Worm (Caenorhabditis elegans) whole organism, L4 larva: ENCODE results near the gene nas-15.
A peak's percentile ranks its signal among the peaks of the same experiment; 100 is the strongest.

Experiments used
- F26F4.8 ChIP-seq: fragments of 200-800 bp; sonication (Bioruptor generic); conservative IDR thresholded peaks from 2 replicates; pipeline ENCODE4 v1.3.6; 2022; ENCODE audit warnings: missing genetic modification characterization, missing compliant biosample characterization
- F44E2.7 ChIP-seq: fragments of 200-800 bp; sonication (Bioruptor generic); IDR thresholded peaks from 2 replicates; pipeline ENCODE4 v2.1.2; 2022; ENCODE audit warnings: missing genetic modification characterization, missing compliant biosample characterization
- R02D3.7 ChIP-seq: fragments of 150-350 bp; sonication (generic microtip); optimal IDR thresholded peaks from 3 replicates; lab custom pipeline; 2014; ENCODE audit warnings: missing biosample characterization, missing genetic modification characterization
- T20F7.1 ChIP-seq: fragments of 200-800 bp; sonication (Bioruptor generic); optimal IDR thresholded peaks from 2 replicates; lab custom pipeline; 2018; ENCODE audit warnings: mild to moderate bottlenecking, missing genetic modification characterization, missing compliant biosample characterization
- Y75B8A.6 ChIP-seq: fragments of 200-800 bp; sonication (Bioruptor generic); IDR thresholded peaks from 2 replicates; pipeline ENCODE4 v1.3.6; 2022; ENCODE audit warnings: missing genetic modification reagents, missing genetic modification characterization, missing compliant biosample characterization
- ceh-20 ChIP-seq: fragments of 200-800 bp; sonication (Bioruptor generic); IDR thresholded peaks from 2 replicates; pipeline ENCODE4 v1.3.6; 2022; ENCODE audit warnings: missing genetic modification reagents, missing genetic modification characterization, missing compliant biosample characterization
- ceh-28 ChIP-seq: fragments of 150-350 bp; optimal IDR thresholded peaks from 2 replicates; lab custom pipeline; 2014; ENCODE audit warnings: missing biosample characterization, missing genetic modification reagents, missing genetic modification characterization
- ceh-32 ChIP-seq: sonication (generic microtip); optimal IDR thresholded peaks from 2 replicates; lab custom pipeline; 2016; ENCODE audit warnings: mild to moderate bottlenecking, missing genetic modification characterization, missing compliant biosample characterization; ENCODE audit not compliant: poor library complexity
- daf-16 ChIP-seq, 3 experiments: sonication (generic microtip); optimal IDR thresholded peaks; 2 replicates each; lab custom pipeline; 2016 to 2017; ENCODE audit warnings: missing genetic modification characterization in 3 of 3, missing genetic modification reagents in 3 of 3, mild to moderate bottlenecking in 2 of 3, missing compliant biosample characterization in 2 of 3, missing biosample characterization in 1 of 3, moderate library complexity in 1 of 3
- daf-19 ChIP-seq: fragments of 200-800 bp; sonication (Bioruptor generic); conservative IDR thresholded peaks from 2 replicates; pipeline ENCODE4 v1.3.6; 2022; ENCODE audit warnings: missing genetic modification characterization, missing compliant biosample characterization
- daf-8 ChIP-seq: fragments of 200-800 bp; sonication (Bioruptor generic); IDR thresholded peaks from 2 replicates; pipeline ENCODE4 v1.3.6; 2022; ENCODE audit warnings: missing genetic modification characterization, missing compliant biosample characterization
- duxl-1 ChIP-seq: sonication (generic microtip); optimal IDR thresholded peaks from 2 replicates; lab custom pipeline; 2016; ENCODE audit warnings: mild to moderate bottlenecking, missing genetic modification characterization, moderate library complexity, missing compliant biosample characterization; ENCODE audit not compliant: poor library complexity
- dve-1 ChIP-seq: sonication (generic microtip); optimal IDR thresholded peaks from 2 replicates; lab custom pipeline; 2017; ENCODE audit warnings: antibody characterized with exemption, mild to moderate bottlenecking, missing genetic modification characterization, missing compliant biosample characterization; ENCODE audit not compliant: insufficient read depth
- egl-43 ChIP-seq: fragments of 200-800 bp; sonication (Bioruptor generic); IDR thresholded peaks from 2 replicates; pipeline ENCODE4 v1.3.6; 2022; ENCODE audit warnings: missing genetic modification reagents, missing genetic modification characterization, missing compliant biosample characterization
- fkh-10 ChIP-seq: fragments of 150-350 bp; optimal IDR thresholded peaks from 2 replicates; lab custom pipeline; 2014; ENCODE audit warnings: missing biosample characterization, missing genetic modification reagents, missing genetic modification characterization
- lin-1 ChIP-seq: fragments of 200-800 bp; sonication (Bioruptor generic); IDR thresholded peaks from 2 replicates; pipeline ENCODE4 v1.3.6; 2022; ENCODE audit warnings: missing genetic modification reagents, missing genetic modification characterization, missing compliant biosample characterization
- lin-15B ChIP-seq: fragments of 150-350 bp; sonication (generic microtip); optimal IDR thresholded peaks from 3 replicates; lab custom pipeline; 2014; ENCODE audit warnings: missing biosample characterization, missing genetic modification characterization
- lin-29 ChIP-seq: fragments of 200-800 bp; sonication (Bioruptor generic); IDR thresholded peaks from 2 replicates; pipeline ENCODE4 v1.3.6; 2022; ENCODE audit warnings: missing genetic modification reagents, missing genetic modification characterization, missing compliant biosample characterization
- lin-38 ChIP-seq: fragments of 200-800 bp; sonication (Bioruptor generic); IDR thresholded peaks from 2 replicates; pipeline ENCODE4 v1.3.6; 2022; ENCODE audit warnings: missing genetic modification reagents, missing genetic modification characterization, missing compliant biosample characterization
- lin-39 ChIP-seq: fragments of 150-350 bp; optimal IDR thresholded peaks from 2 replicates; lab custom pipeline; 2014; ENCODE audit warnings: missing biosample characterization, missing genetic modification reagents, missing genetic modification characterization
- lsy-2 ChIP-seq, 2 experiments: fragments of 150-350 bp in 1 of 2; sonication (generic microtip) in 1 of 2; optimal IDR thresholded peaks; 2 replicates each; lab custom pipeline; 2014 to 2017; ENCODE audit warnings: missing biosample characterization in 2 of 2, missing genetic modification characterization in 2 of 2
- mdl-1 ChIP-seq, 2 experiments: fragments of 150-350 bp in 1 of 2; sonication (generic microtip) in 1 of 2; optimal IDR thresholded peaks; 2 replicates each; lab custom pipeline; 2014 to 2017; ENCODE audit warnings: missing biosample characterization in 2 of 2, missing genetic modification characterization in 2 of 2
- mdt-29 ChIP-seq: fragments of 200-800 bp; sonication (Bioruptor generic); IDR thresholded peaks from 2 replicates; pipeline ENCODE4 v1.3.6; 2022; ENCODE audit warnings: missing genetic modification reagents, missing genetic modification characterization, missing compliant biosample characterization
- mep-1 ChIP-seq: fragments of 150-350 bp; sonication (generic microtip); optimal IDR thresholded peaks from 3 replicates; lab custom pipeline; 2014; ENCODE audit warnings: missing biosample characterization, missing genetic modification characterization
- mes-2 ChIP-seq: sonication (generic microtip); optimal IDR thresholded peaks from 2 replicates; lab custom pipeline; 2016; ENCODE audit warnings: missing genotype, mild to moderate bottlenecking, missing genetic modification characterization, missing compliant biosample characterization; ENCODE audit not compliant: poor library complexity, severe bottlenecking
- mxl-3 ChIP-seq: fragments of 200-800 bp; sonication (Bioruptor generic); optimal IDR thresholded peaks from 2 replicates; lab custom pipeline; 2018; ENCODE audit warnings: mild to moderate bottlenecking, missing genetic modification characterization, missing compliant biosample characterization
- nhr-111 ChIP-seq: fragments of 200-800 bp; sonication (Bioruptor generic); optimal IDR thresholded peaks from 2 replicates; lab custom pipeline; 2018; ENCODE audit warnings: mild to moderate bottlenecking, missing genetic modification characterization, missing compliant biosample characterization
- nhr-237 ChIP-seq: sonication (generic microtip); optimal IDR thresholded peaks from 2 replicates; lab custom pipeline; 2017; ENCODE audit warnings: missing biosample characterization, missing genetic modification characterization
- nhr-25 ChIP-seq: sonication (generic microtip); optimal IDR thresholded peaks from 2 replicates; lab custom pipeline; 2017; ENCODE audit warnings: missing genetic modification characterization, mild to moderate bottlenecking, missing compliant biosample characterization, antibody characterized with exemption, moderate library complexity, borderline replicate concordance; ENCODE audit not compliant: insufficient read depth
- nhr-41 ChIP-seq: fragments of 200-800 bp; sonication (Bioruptor generic); IDR thresholded peaks from 2 replicates; pipeline ENCODE4 v1.3.6; 2022; ENCODE audit warnings: missing genetic modification reagents, missing genetic modification characterization, missing compliant biosample characterization
- nhr-48 ChIP-seq: sonication (generic microtip); optimal IDR thresholded peaks from 2 replicates; lab custom pipeline; 2016; ENCODE audit warnings: mild to moderate bottlenecking, missing genetic modification characterization, missing compliant biosample characterization
- nhr-76 ChIP-seq: fragments of 150-350 bp; optimal IDR thresholded peaks from 2 replicates; lab custom pipeline; 2014; ENCODE audit warnings: missing biosample characterization, missing genetic modification characterization
- pha-4 ChIP-seq, 2 experiments: fragments of 150-350 bp in 1 of 2; fragments of 200-800 bp in 1 of 2; sonication (Bioruptor generic) in 1 of 2; IDR thresholded peaks in 1 of 2; optimal IDR thresholded peaks in 1 of 2; 2 replicates each; pipeline versions ENCODE4 v1.3.6 to Lab custom; 2014 to 2022; ENCODE audit warnings: missing genetic modification characterization in 2 of 2, missing genetic modification reagents in 2 of 2, missing biosample characterization in 1 of 2, missing compliant biosample characterization in 1 of 2
- rbr-2 ChIP-seq: sonication (generic microtip); optimal IDR thresholded peaks from 2 replicates; lab custom pipeline; 2016; ENCODE audit warnings: missing genotype, missing genetic modification characterization, missing compliant biosample characterization
- saeg-2 ChIP-seq: fragments of 200-800 bp; sonication (Bioruptor generic); IDR thresholded peaks from 2 replicates; pipeline ENCODE4 v1.3.6; 2022; ENCODE audit warnings: missing genetic modification reagents, missing genetic modification characterization, missing compliant biosample characterization
- skn-1 ChIP-seq: fragments of 150-350 bp; optimal IDR thresholded peaks from 2 replicates; lab custom pipeline; 2014; ENCODE audit warnings: missing biosample characterization, missing genetic modification characterization
- snpc-1.2 ChIP-seq: fragments of 200-800 bp; sonication (Bioruptor generic); IDR thresholded peaks from 2 replicates; pipeline ENCODE4 v1.3.6; 2022; ENCODE audit warnings: missing genetic modification reagents, missing genetic modification characterization, missing compliant biosample characterization
- spr-1 ChIP-seq: sonication (generic microtip); optimal IDR thresholded peaks from 2 replicates; lab custom pipeline; 2016; ENCODE audit warnings: mild to moderate bottlenecking, missing genetic modification characterization, missing compliant biosample characterization
- tag-97 ChIP-seq: fragments of 200-800 bp; sonication (Bioruptor generic); IDR thresholded peaks from 2 replicates; pipeline ENCODE4 v1.3.6; 2022; ENCODE audit warnings: missing genetic modification characterization, missing compliant biosample characterization
- tra-1 ChIP-seq: fragments of 200-800 bp; sonication (Bioruptor generic); IDR thresholded peaks from 2 replicates; pipeline ENCODE4 v1.3.6; 2022; ENCODE audit warnings: missing genetic modification reagents, missing genetic modification characterization, missing compliant biosample characterization
- unc-130 ChIP-seq: sonication (generic microtip); optimal IDR thresholded peaks from 2 replicates; lab custom pipeline; 2016; ENCODE audit warnings: missing genetic modification reagents, missing genetic modification characterization, missing compliant biosample characterization
- unc-62 ChIP-seq, 3 experiments: fragments of 150-350 bp in 1 of 3; sonication (generic microtip); optimal IDR thresholded peaks in 2 of 3; peaks in 1 of 3; 1 replicate in 1 of 3; 2 replicates in 2 of 3; lab custom pipeline; 2014 to 2017; ENCODE audit warnings: missing biosample characterization in 3 of 3, missing genetic modification characterization in 3 of 3, missing genetic modification reagents in 3 of 3, missing genotype in 1 of 3
- vab-7 ChIP-seq: fragments of 200-800 bp; sonication (Bioruptor generic); IDR thresholded peaks from 2 replicates; pipeline ENCODE4 v1.3.6; 2022; ENCODE audit warnings: missing genetic modification reagents, missing genetic modification characterization, missing compliant biosample characterization
- zag-1 ChIP-seq: fragments of 150-350 bp; optimal IDR thresholded peaks from 2 replicates; lab custom pipeline; 2014; ENCODE audit warnings: missing biosample characterization, missing genetic modification characterization
- zfp-3 ChIP-seq: fragments of 200-800 bp; sonication (Bioruptor generic); conservative IDR thresholded peaks from 2 replicates; pipeline ENCODE4 v1.3.6; 2022; ENCODE audit warnings: missing genetic modification reagents, missing genetic modification characterization, missing compliant biosample characterization
- zip-11 ChIP-seq: fragments of 200-800 bp; sonication (Bioruptor generic); IDR thresholded peaks from 2 replicates; pipeline ENCODE4 v1.3.6; 2022; ENCODE audit warnings: missing genetic modification characterization, missing compliant biosample characterization
- zip-2 ChIP-seq: fragments of 150-350 bp; optimal IDR thresholded peaks from 2 replicates; lab custom pipeline; 2014; ENCODE audit warnings: missing biosample characterization, missing genetic modification characterization
- ztf-11 ChIP-seq: fragments of 150-350 bp; optimal IDR thresholded peaks from 2 replicates; lab custom pipeline; 2014; ENCODE audit warnings: missing biosample characterization, missing genetic modification characterization

nas-15 gene

ce11 chrX:806515-806914, 29.0 kb downstream of the nas-15 start:
- TF ChIP-seq mxl-3 (peak; percentile 96), snpc-1.2 (peak; percentile 60; the same call in 1 of the 2 replicates), nhr-111 (GFP tag; lab: Kevin White, UChicago) (peak; percentile 72), lin-1 (peak; percentile 95), mep-1 (tag; lab: Kevin White, UChicago) (peak; percentile 100), Y75B8A.6 (GFP tag; lab: Robert Waterston, UW) (peak; percentile 47; the same call in 1 of the 2 replicates), nhr-76 (peak; percentile 83), lin-15B (tag; lab: Kevin White, UChicago) (peak; percentile 67), zip-11 (GFP tag; lab: Robert Waterston, UW) (no peak), unc-130 (GFP tag; lab: Kevin White, UChicago) (no peak), unc-62 (GFP tag; optimal IDR thresholded peaks at IDR 0.05 in 1 of 2; lab: Kevin White, UChicago) (peak; percentile 60 to 99), unc-62 (tag; optimal IDR thresholded peaks at IDR 0.05; lab: Kevin White, UChicago) (no peak), F26F4.8 (GFP tag; lab: Robert Waterston, UW) (0 out of 2 replicates have a peak, but pooled peaks have one; percentile 49), R02D3.7 (tag; lab: Kevin White, UChicago) (peak; percentile 38), rbr-2 (tag; lab: Kevin White, UChicago) (peak; percentile 99), nhr-48 (peak; percentile 96), nhr-41 (peak; percentile 70), lsy-2 (tag; optimal IDR thresholded peaks at IDR 0.05; lab: Kevin White, UChicago) (peak; percentile 94 to 97), T20F7.1 (GFP tag; lab: Kevin White, UChicago) (peak; percentile 93), mdl-1 (tag; optimal IDR thresholded peaks at IDR 0.05; lab: Kevin White, UChicago) (peak; percentile 88 to 93), lin-39 (tag; lab: Kevin White, UChicago) (peak; percentile 86), ztf-11 (peak; percentile 82), mdt-29 (peak; percentile 89), zag-1 (peak; percentile 92), egl-43 (GFP tag; lab: Robert Waterston, UW) (peak; percentile 99), saeg-2 (GFP tag; lab: Robert Waterston, UW) (peak; percentile 95), vab-7 (GFP tag; lab: Robert Waterston, UW) (peak; percentile 99), ceh-28 (tag; lab: Kevin White, UChicago) (peak; percentile 83), lin-29 (GFP tag; lab: Robert Waterston, UW) (peak; percentile 97), F44E2.7 (no peak), ceh-20 (GFP tag; lab: Robert Waterston, UW) (peak; percentile 98), nhr-25 (tag; lab: Kevin White, UChicago) (peak; percentile 91), mes-2 (tag; lab: Kevin White, UChicago) (peak; percentile 98), daf-19 (peak; percentile 90), skn-1 (tag; lab: Kevin White, UChicago) (no peak), tra-1 (peak; percentile 93), dve-1 (tag; lab: Kevin White, UChicago) (peak; percentile 100), duxl-1 (tag; lab: Kevin White, UChicago) (peak; percentile 99), ceh-32 (tag; lab: Kevin White, UChicago) (peak; percentile 88), pha-4 (GFP tag; IDR thresholded peaks at IDR 0.05; lab: Robert Waterston, UW) (peak; percentile 96), pha-4 (tag; optimal IDR thresholded peaks at IDR 0.05; lab: Kevin White, UChicago) (peak; percentile 96), tag-97 (GFP tag; lab: Robert Waterston, UW) (no peak), zip-2 (peak; percentile 97), fkh-10 (GFP tag; lab: Kevin White, UChicago) (peak; percentile 99), zfp-3 (GFP tag; lab: Robert Waterston, UW) (peak; percentile 94), spr-1 (tag; lab: Kevin White, UChicago) (peak; percentile 97), nhr-237 (tag; lab: Kevin White, UChicago) (peak; percentile 87), lin-38 (GFP tag; lab: Robert Waterston, UW) (peak; percentile 90), daf-8 (GFP tag; lab: Robert Waterston, UW) (peak; percentile 68; the same call in 1 of the 2 replicates), daf-16 (GFP tag; optimal IDR thresholded peaks at IDR 0.05; lab: Kevin White, UChicago) (peak; percentile 96 to 98), daf-16 (tag; optimal IDR thresholded peaks at IDR 0.05; lab: Kevin White, UChicago) (peak; percentile 97)
